Fruit fly (Drosophila melanogaster): Measurements from ENCODE around the gene Gr93c.

The Gr93c gene

DNA sequence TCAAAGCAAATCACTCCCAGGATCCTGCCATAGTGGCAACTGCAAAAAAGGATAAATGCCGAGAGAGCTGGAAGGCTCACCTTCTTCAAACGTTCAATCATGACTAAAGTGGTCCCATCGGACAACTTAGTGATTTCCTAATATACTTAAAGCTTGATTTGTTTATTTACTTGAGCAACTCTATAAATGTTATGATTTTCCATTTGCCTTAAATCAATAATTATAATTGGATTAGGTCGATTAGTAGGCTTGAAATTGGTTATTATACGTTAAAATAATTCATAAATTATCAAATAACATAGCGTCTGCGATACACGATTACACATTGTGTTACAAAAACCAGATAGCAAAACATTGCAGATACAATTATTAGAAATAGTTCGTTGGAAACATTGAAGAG is at the start of gene Gr93c:
Gene Gr93c (minus strand): TSS at position 101 of the 400 bp plus-strand sequence.
- TF ChIP-seq CG17801 (GFP tag; optimal IDR thresholded peaks at IDR 0.05; ENCODE audit: partially characterized antibody) = no peak

DNA sequence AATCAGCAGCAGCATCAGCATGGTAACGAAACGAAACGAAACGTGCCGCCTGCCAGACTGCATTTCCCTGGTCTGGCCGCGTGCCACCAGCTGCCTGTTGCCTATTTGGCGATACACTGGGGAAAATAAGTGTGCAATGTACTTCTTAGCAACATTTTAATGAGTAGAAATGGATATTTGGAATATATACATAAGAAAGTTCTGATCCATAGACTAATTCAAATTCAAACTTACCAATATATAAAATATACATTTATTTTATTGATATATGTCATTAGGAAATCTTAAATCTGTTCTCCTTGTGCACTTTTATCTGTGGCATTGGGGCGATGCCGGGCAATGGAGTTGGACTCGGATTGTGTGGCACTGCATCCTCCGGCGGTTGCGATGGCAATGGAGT is 48.9 kb upstream of the Gr93c start:
- TF ChIP-seq CG17801 (GFP tag; optimal IDR thresholded peaks at IDR 0.05; ENCODE audit: partially characterized antibody) = no peak

DNA sequence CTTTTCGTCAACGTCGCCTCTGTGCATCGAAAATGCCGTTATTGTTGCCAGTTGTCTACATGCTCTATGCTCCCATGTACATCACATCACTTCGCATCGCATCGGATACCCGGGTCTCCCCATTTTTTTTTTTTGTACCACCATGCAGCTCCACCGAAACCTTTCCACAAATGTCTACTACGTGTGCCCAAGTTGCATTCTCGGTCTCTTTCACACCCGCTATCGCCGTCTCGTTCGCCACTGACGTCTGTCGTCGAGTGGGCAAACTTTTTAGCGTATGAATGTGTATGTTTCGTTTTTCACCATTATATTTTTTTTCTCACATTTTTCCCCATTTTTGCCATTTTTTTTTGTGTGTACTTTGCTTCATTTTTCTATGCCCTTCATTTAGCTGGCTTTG is 47.4 kb upstream of the Gr93c start:
- TF ChIP-seq CG17801 (GFP tag; optimal IDR thresholded peaks at IDR 0.05; ENCODE audit: partially characterized antibody) = no peak

DNA sequence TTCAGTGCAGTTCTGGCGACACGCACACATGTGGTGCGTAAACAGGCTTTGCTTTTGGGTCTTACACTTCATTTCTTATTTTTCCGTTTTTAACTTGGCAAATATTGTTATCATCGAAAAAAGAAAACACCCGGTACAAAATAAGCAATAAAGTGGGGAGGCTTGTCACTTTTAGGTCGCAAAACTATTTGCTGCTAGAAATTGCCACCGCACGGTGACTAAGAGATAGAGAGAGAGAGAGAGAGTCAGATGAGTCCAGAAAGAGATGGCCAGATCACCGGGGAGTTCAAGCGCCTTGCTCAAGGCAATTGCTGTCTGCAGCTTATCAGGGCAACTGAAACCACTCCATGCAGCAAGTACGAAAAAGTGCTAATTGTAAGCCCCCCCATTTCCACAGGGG is 45.7 kb upstream of the Gr93c start:
- TF ChIP-seq CG17801 (GFP tag; optimal IDR thresholded peaks at IDR 0.05; ENCODE audit: partially characterized antibody) = no peak

DNA sequence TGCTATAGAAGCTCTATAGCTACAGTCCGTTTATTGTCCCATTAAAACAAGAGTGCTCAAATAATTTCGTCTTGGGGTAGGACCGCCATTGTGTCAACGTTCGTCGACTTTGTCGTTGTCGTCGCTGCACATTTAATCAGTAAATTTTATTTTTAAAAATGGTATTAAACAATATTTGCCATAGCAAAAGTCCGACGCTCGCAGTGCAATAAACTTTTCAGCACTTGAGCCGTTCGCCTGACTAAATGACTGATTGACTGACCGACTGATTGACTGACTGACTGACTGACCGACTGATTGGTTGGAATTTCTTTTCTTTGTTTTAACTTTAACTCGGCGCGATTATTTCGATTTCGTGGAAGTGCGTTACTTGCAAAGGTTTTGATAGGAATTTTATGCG is 44.9 kb upstream of the Gr93c start:
- TF ChIP-seq CG17801 (GFP tag; optimal IDR thresholded peaks at IDR 0.05; ENCODE audit: partially characterized antibody) = no peak

DNA sequence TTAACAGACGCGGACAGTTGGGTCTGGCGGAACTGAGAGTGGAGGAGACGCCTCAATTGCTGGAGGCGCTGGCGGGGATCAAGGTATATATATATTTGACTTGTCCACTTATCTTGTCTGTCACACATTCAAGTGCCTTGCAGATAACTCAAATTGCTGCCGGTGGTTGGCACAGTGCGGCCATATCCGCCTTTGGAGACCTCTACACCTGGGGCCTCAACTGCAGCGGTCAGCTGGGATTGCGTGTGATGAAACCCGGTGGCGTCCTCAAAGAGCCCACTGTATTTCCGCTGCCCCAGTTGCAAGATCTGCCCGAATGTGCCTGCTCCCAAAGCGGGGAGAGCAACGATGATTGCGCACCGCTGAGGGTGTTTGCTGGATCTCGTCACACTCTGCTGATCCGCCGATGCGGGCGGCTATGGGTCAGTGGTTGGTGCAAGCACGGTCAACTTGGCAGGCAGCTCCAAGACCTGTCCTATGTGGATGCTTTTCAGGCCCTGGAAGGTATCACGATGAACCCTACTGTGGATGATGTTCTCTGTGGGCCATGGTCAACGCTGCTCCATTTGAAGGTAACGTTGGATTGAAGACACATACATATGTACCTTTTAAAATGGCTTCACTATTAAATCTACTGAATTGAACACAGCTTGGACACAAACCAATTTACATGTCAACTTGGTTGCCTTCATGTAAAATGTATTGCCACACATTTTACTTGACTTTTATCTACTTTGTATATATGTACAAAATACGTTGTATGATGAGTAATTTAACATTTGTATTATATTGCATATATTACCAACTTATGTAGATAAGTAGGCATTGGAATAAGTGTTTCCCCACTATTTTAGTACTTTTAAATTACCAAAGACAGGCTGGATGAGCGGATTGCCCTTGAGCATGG is 43.9 kb upstream of the Gr93c start, which contains the start of gene CG43844:
Gene CG43844 (plus strand): TSS at position 844 of the 907 bp plus-strand sequence.
- no peak for TF ChIP-seq CG17801 (GFP tag; optimal IDR thresholded peaks at IDR 0.05; ENCODE audit: partially characterized antibody)

DNA sequence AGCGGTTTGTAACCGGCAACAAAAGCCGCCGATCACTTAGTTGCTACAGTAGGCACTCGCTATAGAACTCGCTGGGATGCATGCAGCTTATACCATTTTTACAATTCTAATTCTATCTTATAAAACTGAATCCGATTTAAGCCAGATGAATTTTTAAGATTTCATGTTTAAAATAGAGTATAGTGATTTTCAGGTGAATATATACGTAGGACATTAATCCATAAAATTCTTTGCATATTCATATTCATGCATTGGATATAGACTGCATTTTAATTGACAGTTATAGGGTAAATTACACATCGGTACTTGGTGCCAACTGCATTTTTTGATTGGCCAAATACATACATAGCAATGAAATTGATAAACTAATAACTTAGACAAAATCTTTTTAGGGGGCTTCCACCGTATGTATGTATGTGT is 42.5 kb upstream of the Gr93c start:
- TF ChIP-seq CG17801 (GFP tag; optimal IDR thresholded peaks at IDR 0.05; ENCODE audit: partially characterized antibody) = no peak

DNA sequence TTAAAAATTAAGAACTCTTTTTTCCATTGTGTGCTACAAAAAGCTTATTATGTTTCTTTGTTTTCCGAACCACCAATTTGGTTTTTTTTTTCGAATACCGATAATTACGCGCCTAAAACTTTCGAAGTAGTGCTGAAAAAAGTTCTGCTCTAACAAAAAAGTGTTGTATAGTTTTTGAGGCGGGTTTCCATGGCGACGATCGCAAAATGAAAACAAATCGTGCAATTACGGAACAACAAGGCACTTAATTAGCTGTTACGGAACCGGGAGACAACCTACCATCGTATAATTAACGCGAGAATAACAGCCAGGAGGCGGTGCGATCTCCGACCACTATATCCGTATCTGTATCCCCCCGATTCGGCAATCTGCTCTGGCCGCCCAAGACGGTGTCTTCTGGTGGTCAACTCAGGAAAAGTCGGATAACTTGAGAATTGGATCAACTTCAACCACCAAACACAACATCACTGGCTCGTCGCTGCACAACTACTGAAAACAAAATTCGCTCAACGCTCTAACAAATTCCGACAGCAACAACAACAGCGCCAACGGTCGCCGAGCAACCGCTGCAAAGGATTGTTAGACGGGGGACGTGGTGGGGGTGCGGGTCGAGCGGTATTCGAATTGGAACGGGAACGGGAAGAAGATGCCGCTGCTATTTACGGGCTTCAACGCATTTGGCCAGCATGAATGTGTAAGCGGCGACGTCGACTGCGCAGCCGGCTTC is 42.0 kb upstream of the Gr93c start, which contains the start of the genes CG6678 and dnd:
Gene CG6678 (plus strand): TSS at position 169 of the 727 bp plus-strand sequence.
Gene dnd (minus strand): TSS at position 495 of the 727 bp plus-strand sequence.
- no peak for TF ChIP-seq CG17801 (GFP tag; optimal IDR thresholded peaks at IDR 0.05; ENCODE audit: partially characterized antibody)

DNA sequence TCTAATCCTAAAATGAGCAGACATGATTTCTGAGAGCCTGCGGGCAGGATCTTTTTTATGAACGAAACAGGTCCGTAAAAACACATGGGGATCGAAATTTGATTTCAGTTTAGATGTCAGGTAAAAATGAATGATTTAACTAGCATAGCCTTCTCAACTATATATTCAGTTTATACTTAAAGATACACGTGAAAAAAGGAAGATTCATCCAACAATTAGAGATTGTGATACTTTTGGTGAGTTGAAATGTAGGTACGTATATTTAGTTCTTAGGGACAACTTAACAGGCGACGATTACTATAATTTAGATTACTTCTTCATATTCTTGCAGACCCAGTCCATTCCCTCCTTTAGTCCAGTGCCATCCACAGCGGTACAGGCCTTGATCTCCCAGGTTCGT is 40.4 kb upstream of the Gr93c start, which contains the start of gene CG17819:
Gene CG17819 (minus strand): TSS at position 101 of the 400 bp plus-strand sequence.
- TF ChIP-seq CG17801 (GFP tag; optimal IDR thresholded peaks at IDR 0.05; ENCODE audit: partially characterized antibody) = no peak

DNA sequence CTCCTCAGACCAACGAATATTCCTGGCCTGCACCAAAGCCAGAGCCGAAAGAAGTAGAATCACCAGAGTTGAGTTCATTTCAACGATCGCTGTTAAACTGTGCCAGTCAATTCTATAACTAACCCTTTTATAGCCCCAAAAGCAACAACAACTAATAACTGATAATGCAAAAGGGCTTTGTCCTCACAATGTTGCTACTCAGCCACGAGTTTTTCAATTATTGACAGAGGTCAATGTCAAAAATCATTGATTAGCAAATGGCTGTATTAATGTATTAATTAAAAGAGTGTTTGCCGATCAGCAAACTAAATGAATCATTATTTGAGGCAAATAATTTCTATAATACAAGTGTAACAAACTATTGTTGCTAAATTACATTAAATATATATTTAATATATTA is 39.3 kb upstream of the Gr93c start, which contains the start of gene fit:
Gene fit (minus strand): TSS at position 101 of the 400 bp plus-strand sequence.
- TF ChIP-seq CG17801 (GFP tag; optimal IDR thresholded peaks at IDR 0.05; ENCODE audit: partially characterized antibody) = no peak

DNA sequence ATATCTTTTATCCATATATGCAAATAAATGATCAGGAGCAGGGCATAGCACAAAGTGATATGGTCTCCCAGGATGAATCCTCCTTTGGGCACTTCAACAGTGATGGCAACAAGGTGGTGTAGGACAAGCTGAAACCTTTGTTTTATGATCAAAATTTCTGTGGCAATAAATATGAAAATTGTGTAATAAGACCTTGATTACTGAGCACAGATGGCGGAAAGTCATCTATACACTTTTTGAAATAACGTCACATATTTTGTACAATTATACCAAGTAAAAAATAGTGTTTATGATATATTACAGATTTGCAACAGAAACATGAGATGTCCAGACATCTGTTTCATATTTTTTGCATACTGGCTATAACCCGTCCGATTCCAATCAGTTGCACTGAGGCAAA is 35.4 kb upstream of the Gr93c start, which contains the start of gene CG31465:
Gene CG31465 (plus strand): TSS at position 301 of the 400 bp plus-strand sequence.
- no peak for TF ChIP-seq CG17801 (GFP tag; optimal IDR thresholded peaks at IDR 0.05; ENCODE audit: partially characterized antibody)

DNA sequence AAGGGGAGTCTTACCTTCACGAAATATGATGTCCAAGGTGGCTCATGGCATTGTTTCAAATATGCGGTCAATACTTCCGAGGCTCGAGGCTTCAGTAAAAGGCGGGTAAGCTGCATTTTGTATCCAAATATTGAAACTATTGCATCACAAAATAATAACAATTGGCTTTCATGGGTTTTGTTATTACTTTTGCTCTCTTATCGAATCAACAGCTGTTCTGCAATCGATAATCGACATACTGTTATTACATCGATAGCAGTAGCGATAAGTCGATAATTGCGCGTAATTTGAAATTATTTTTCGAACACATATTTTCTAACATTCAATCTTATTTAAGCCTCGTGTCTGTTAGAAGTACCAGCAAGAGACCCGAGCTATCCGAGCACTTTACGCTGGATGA is 33.4 kb upstream of the Gr93c start, which contains the start of gene CG34148:
Gene CG34148 (minus strand): TSS at position 214 of the 400 bp plus-strand sequence.
- TF ChIP-seq CG17801 (GFP tag; optimal IDR thresholded peaks at IDR 0.05; ENCODE audit: partially characterized antibody) = no peak

DNA sequence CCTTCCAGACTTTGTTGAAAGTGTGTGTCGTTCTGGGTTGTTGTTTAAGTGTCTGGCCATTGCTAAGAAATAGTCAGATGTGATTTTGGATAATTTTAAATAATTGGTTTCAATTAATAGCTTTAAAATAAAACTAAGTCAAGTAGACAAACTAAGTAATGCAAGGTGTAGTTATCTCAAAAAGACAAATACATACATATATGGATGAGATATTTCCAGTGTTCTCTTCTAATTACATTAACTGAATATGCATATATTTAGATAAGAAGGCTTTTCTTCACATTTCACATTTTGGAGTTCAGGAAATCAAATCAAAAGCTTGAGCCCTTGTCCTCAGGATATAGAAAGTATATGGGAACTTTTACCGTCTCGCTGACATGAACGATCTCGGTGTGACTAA is 32.6 kb upstream of the Gr93c start, which contains the start of gene P5CDh2:
Gene P5CDh2 (plus strand): TSS at position 301 of the 400 bp plus-strand sequence.
- TF ChIP-seq CG17801 (GFP tag; optimal IDR thresholded peaks at IDR 0.05; ENCODE audit: partially characterized antibody) = no peak

DNA sequence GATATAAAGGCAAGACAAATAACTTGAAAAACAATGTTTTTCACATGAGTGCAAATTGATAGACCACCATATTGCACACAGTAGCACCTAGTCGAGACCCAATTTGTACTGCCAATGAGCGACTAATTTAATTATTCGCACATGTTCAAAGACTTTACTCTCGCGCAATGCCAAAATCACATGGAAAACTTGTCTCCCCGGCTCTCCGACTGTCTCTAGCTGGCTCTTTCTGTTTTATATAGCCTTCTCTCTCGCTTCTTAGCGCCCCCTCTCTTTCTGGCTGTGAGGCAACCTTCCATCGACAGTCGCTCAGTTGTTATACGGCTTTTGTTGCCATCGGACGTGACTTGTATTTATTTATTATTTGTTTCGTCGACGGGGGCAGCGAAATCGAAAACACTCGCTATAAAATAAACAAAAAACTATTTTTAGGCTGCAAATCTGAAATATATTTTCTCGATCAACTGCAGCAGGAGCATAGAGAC is 30.0 kb upstream of the Gr93c start, which contains the start of gene CG6656:
Gene CG6656 (plus strand): TSS at position 312 of the 485 bp plus-strand sequence.
- TF ChIP-seq CG17801 (GFP tag; optimal IDR thresholded peaks at IDR 0.05; ENCODE audit: partially characterized antibody) = peak; percentile 53

DNA sequence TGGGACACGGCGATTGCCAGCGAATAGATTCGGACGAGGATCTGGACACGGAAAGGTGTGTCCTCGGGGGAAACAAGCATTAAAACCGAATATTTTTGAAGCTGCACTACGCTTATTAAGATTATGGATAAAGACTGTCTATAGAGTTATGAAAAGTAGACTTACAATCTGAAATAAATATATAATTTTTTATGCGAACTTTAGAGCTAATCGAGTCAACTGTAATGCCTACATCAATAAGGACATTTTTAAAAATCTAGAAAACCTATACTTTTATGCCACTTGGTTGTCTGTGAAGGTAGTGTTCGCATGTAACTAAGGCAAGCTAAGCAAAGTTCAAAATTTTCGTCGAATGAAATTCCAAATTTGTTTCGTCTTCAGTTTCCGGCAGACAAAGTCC is 28.4 kb upstream of the Gr93c start, which contains the start of gene CG31178:
Gene CG31178 (plus strand): TSS at position 301 of the 400 bp plus-strand sequence.
- no peak for TF ChIP-seq CG17801 (GFP tag; optimal IDR thresholded peaks at IDR 0.05; ENCODE audit: partially characterized antibody)
